Worm (Caenorhabditis elegans) whole organism, L4/young adult: ENCODE measurements around the gene sdz-36.

Experiments
- W03F9.2 ChIP-seq: fragments of 150-350 bp; optimal IDR thresholded peaks from 2 replicates; lab custom pipeline; 2014; ENCODE audit warnings: missing biosample characterization, missing genetic modification characterization
- dao-5 ChIP-seq: sonication (generic microtip); optimal IDR thresholded peaks from 2 replicates; lab custom pipeline; 2016; ENCODE audit warnings: missing genotype, missing genetic modification characterization, moderate library complexity, missing compliant biosample characterization
- him-1 ChIP-seq: sonication (generic microtip); optimal IDR thresholded peaks from 2 replicates; lab custom pipeline; 2016; ENCODE audit warnings: missing genotype, missing genetic modification reagents, missing genetic modification characterization, missing compliant biosample characterization

sdz-36 gene

DNA sequence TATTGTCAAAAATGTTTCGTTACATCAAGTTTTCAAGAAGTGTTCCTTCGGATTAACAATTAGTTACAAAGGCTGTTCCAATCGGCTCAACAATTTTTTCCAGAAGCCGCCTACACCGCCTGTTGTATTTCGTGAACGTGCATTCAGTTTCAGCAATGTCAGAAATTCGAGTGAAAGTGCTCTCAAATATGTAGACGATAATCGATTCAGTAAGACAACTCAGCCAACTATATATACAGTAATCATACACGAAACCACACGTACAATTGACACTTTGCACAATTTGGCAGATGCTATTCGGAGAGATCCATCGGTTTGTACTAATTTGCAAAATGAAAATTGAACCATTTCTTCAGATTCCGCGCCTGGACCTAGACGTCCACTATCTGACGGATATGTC, 5.8 kb downstream of the sdz-36 start:
- TF ChIP-seq him-1 (tag; lab: Kevin White, UChicago), result no peak
- no peak for TF ChIP-seq dao-5 (tag; lab: Kevin White, UChicago)
- TF ChIP-seq W03F9.2 (tag; lab: Kevin White, UChicago), result no peak

- TF ChIP-seq dao-5 (tag; lab: Kevin White, UChicago) (no peak), him-1 (tag; lab: Kevin White, UChicago) (no peak), W03F9.2 (tag; lab: Kevin White, UChicago) (no peak)
These were observed 7.1 kb downstream of the sdz-36 start for ce11 chrIV:9697869-9698268.

DNA sequence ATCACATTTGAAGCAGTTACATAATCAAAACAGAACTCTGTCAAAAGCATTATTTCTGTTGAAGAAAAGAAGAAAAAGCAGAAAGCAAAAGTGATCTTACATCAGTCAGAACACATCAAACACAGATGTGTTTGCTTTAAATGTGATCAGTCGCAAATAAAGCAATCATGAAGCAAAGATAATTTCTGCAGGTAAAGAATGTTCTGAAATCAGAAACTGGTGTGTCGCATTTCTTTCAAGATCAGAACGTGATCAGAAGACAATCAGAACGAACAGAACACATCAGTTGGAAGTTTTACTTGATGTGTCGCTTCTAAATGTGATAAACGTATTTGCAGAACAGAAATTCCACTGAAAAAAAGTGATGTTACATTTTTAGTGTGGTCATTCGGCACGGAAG, 8.3 kb downstream of the sdz-36 start:
- TF ChIP-seq him-1 (tag; lab: Kevin White, UChicago) (no peak), W03F9.2 (tag; lab: Kevin White, UChicago) (no peak)

- TF ChIP-seq W03F9.2 (tag; lab: Kevin White, UChicago), result peak; percentile 60
- no peak for TF ChIP-seq dao-5 (tag; lab: Kevin White, UChicago)
- no peak for TF ChIP-seq him-1 (tag; lab: Kevin White, UChicago)
These were observed 16.0 kb downstream of the sdz-36 start, which contains the start of the genes dcaf-1 and dph-3 for ce11 chrIV:9706704-9707197. Gene dcaf-1 (minus strand): TSS chrIV:9706723. Gene dph-3 (plus strand): TSS chrIV:9707147.

- TF ChIP-seq dao-5 (tag; lab: Kevin White, UChicago), result no peak
- no peak for TF ChIP-seq him-1 (tag; lab: Kevin White, UChicago)
- no peak for TF ChIP-seq W03F9.2 (tag; lab: Kevin White, UChicago)
These were observed 18.5 kb downstream of the sdz-36 start, which contains the start of gene ant-1.3 for ce11 chrIV:9709205-9709604. Gene ant-1.3 (minus strand): TSS chrIV:9709305.

DNA sequence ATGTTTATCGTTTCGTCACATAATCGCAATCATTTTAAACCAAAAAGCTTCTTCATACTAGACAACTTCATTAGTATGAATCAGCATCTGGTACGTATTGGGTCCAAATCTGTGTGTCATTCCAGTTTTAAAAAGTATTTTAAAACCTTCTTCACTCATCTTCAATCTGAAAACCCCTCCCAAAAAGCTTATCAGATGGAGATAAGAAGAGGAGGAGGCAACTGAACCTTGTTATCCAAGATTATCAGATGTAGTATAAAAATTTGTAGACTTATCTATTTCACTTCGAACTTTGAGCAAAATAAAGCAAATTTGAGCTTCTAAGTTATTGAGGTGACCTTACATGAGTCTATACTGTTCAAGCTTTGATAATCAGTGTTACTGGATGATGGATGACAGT, 19.1 kb downstream of the sdz-36 start, which contains the start of gene nhr-38:
nhr-38 (plus strand) TSS at position 301 of the 400 bp plus-strand sequence.
- TF ChIP-seq him-1 (tag; lab: Kevin White, UChicago) (no peak), W03F9.2 (tag; lab: Kevin White, UChicago) (no peak), dao-5 (tag; lab: Kevin White, UChicago) (no peak)

DNA sequence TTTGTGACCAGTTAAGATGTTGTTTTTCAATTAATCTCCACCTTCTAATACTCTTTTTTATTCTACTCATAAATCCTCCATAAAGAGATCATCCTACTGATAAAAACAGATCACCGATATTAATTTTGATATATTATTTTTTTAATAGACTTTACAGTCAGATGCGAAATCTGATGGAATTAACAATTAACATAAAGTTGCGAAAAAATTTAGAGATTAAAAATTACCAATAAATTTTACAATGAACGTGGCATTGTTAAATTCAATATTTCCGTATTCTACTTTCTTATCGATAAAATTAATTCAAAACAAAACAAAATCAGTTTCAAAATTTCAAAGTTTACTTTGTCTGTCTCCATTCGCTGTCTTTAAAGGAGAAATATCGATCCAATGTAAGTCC, 22.0 kb downstream of the sdz-36 start, which contains the start of gene K01H12.4:
K01H12.4 (plus strand) TSS at position 301 of the 400 bp plus-strand sequence.
- TF ChIP-seq W03F9.2 (tag; lab: Kevin White, UChicago) (no peak), dao-5 (tag; lab: Kevin White, UChicago) (no peak), him-1 (tag; lab: Kevin White, UChicago) (no peak)

DNA sequence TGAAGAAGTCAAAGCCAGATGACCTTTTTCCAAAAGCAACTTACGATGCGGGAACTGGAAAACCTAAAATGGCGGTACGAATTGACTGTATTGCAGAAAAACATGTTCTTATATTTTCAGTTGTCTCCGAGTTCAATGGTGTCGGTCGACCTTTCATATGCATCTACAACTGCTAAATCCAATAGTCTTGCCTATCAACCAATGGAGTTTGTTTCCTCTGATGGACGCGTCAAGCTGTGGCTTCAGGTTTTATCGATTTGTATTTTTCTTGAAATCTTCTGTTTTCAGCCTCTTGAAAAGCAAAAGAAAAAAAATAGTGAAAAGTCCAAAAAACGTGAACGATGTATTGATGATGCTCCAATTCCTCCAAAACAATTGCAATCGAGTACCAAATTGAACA, 23.5 kb downstream of the sdz-36 start:
- TF ChIP-seq him-1 (tag; lab: Kevin White, UChicago), result no peak
- no peak for TF ChIP-seq W03F9.2 (tag; lab: Kevin White, UChicago)
- no peak for TF ChIP-seq dao-5 (tag; lab: Kevin White, UChicago)

- no peak for TF ChIP-seq him-1 (tag; lab: Kevin White, UChicago)
- no peak for TF ChIP-seq dao-5 (tag; lab: Kevin White, UChicago)
- no peak for TF ChIP-seq W03F9.2 (tag; lab: Kevin White, UChicago)
These were observed 25.7 kb downstream of the sdz-36 start for ce11 chrIV:9716490-9716889.

- TF ChIP-seq W03F9.2 (tag; lab: Kevin White, UChicago) (no peak), dao-5 (tag; lab: Kevin White, UChicago) (no peak), him-1 (tag; lab: Kevin White, UChicago) (no peak)
These were observed 27.1 kb downstream of the sdz-36 start for ce11 chrIV:9717844-9718243.

DNA sequence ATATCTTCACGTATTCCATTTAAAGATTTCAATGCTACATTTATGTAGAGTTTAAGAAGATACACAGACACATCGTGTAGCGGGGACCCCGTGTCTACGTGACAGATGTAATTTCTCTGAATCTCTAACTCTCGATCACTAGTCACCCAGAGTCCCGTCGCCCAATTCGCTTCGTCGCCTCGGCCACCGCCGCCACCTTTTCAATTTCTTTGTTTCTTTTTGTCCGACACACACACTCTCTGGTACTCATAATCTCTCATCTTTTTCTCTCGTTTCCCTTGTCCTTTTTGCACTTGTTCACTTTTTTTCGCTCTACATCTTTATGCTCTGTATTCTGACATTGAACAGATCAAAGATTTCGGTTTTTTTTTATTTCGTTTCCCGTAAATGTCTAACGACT, 27.7 kb downstream of the sdz-36 start:
- TF ChIP-seq W03F9.2 (tag; lab: Kevin White, UChicago) (peak; percentile 25), dao-5 (tag; lab: Kevin White, UChicago) (no peak), him-1 (tag; lab: Kevin White, UChicago) (no peak)

DNA sequence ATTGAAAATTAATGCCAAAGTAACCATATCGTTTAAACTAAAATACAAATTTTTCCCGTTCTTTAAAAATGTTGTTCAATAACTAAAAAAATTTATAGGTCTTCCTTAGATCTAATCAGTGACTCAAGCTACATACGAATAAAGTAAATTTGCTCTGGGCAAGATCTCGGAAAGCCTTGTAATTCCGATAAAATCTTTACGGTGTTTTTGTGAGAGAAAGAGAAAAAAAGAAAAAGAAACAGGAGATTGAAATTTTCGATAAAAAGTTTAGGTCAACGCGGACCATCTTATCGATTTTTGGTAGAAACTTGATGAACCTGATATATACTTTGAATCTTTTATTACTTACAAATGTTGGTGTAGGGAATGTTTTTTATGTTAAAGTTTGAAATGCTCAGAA, 32.4 kb downstream of the sdz-36 start:
- TF ChIP-seq W03F9.2 (tag; lab: Kevin White, UChicago) (no peak), him-1 (tag; lab: Kevin White, UChicago) (no peak), dao-5 (tag; lab: Kevin White, UChicago) (no peak)

DNA sequence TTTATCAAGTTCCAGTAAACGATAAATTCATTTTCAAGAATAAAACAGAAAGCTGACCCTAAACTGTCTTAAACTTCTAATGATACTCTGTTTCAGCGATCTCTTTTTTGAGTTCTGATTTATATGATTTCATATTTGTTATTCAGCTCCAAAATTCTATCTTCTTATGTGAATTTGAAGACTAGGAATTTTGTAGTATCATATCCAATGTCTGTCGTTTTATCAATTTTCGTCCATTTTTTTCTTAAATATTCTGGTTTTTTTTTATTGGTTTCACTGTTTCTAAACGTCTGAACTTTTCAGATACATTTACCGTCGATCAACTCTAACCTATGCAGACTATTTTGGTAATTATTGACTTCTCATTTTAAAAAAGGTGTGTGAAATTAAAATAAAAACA, 34.2 kb downstream of the sdz-36 start, which contains the start of the genes nhr-138 and C28D4.18:
nhr-138 (plus strand) TSS at position 304 of the 400 bp plus-strand sequence.
C28D4.18 (plus strand) TSS at position 333 of the 400 bp plus-strand sequence.
- TF ChIP-seq him-1 (tag; lab: Kevin White, UChicago) (no peak), W03F9.2 (tag; lab: Kevin White, UChicago) (no peak), dao-5 (tag; lab: Kevin White, UChicago) (no peak)

ce11 chrIV:9725468-9725985, 34.8 kb downstream of the sdz-36 start:
- TF ChIP-seq dao-5 (tag; lab: Kevin White, UChicago) (no peak), him-1 (tag; lab: Kevin White, UChicago) (no peak), W03F9.2 (tag; lab: Kevin White, UChicago) (no peak)
